Worm (Caenorhabditis elegans) whole organism, L3 larva: Measurements from ENCODE around the gene pals-24.

Experiments used
- ceh-9 ChIP-seq: sonication (generic microtip); optimal IDR thresholded peaks from 2 replicates; lab custom pipeline; 2018; ENCODE audit warnings: missing biosample characterization, missing genetic modification characterization
- egl-5 ChIP-seq: fragments of 150-350 bp; optimal IDR thresholded peaks from 2 replicates; lab custom pipeline; 2017; ENCODE audit warnings: missing biosample characterization, missing genetic modification reagents, missing genetic modification characterization, inconsistent platforms
- elt-1 ChIP-seq: fragments of 150-350 bp; optimal IDR thresholded peaks from 2 replicates; lab custom pipeline; 2014; ENCODE audit warnings: missing biosample characterization, missing genetic modification characterization
- elt-2 ChIP-seq: sonication (generic microtip); optimal IDR thresholded peaks from 2 replicates; lab custom pipeline; 2016; ENCODE audit warnings: missing genetic modification reagents, mild to moderate bottlenecking, missing genetic modification characterization, missing compliant biosample characterization
- elt-3 ChIP-seq, 3 experiments: fragments of 150-350 bp in 1 of 3; sonication (generic microtip) in 2 of 3; optimal IDR thresholded peaks; 2 replicates in 2 of 3; 4 replicates in 1 of 3; lab custom pipeline; 2014 to 2017; ENCODE audit warnings: missing biosample characterization in 3 of 3, missing genetic modification characterization in 3 of 3
- lin-15B ChIP-seq: fragments of 150-350 bp; optimal IDR thresholded peaks from 2 replicates; lab custom pipeline; 2014; ENCODE audit warnings: missing biosample characterization, missing genetic modification characterization
- nhr-11 ChIP-seq: fragments of 150-350 bp; optimal IDR thresholded peaks from 2 replicates; lab custom pipeline; 2014; ENCODE audit warnings: missing biosample characterization, missing genetic modification characterization
- nhr-28 ChIP-seq: fragments of 150-350 bp; optimal IDR thresholded peaks from 2 replicates; lab custom pipeline; 2014; ENCODE audit warnings: missing biosample characterization, missing genetic modification characterization
- pha-4 ChIP-seq: fragments of 150-350 bp; optimal IDR thresholded peaks from 2 replicates; lab custom pipeline; 2014; ENCODE audit warnings: missing biosample characterization, missing genetic modification reagents, missing genetic modification characterization
- snpc-4 ChIP-seq: fragments of 150-350 bp; optimal IDR thresholded peaks from 2 replicates; lab custom pipeline; 2014; ENCODE audit warnings: missing biosample characterization, missing genetic modification characterization
- unc-39 ChIP-seq: sonication (generic microtip); optimal IDR thresholded peaks from 4 replicates; lab custom pipeline; 2017; ENCODE audit warnings: missing biosample characterization, missing genetic modification characterization
- ztf-11 ChIP-seq: fragments of 150-350 bp; optimal IDR thresholded peaks from 2 replicates; lab custom pipeline; 2014; ENCODE audit warnings: missing biosample characterization, missing genetic modification characterization

DNA sequence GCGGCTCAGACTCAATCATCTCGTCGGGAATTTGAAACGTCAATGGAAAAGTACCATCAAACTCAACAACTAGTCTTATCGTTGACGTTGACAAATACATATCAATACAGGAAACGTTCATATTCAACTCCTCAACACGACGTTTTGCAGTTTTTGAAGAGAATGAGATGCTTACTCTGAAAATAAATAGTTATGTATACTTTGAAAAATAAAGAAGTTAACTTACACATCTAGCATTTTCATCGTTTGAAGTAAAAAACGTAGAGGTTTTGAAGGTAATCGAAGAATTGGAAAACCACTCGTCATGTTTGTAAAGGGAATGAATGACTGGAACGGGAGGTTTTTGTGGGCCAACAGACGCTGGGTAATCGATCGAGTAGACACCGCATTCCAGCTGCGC lies 20.7 kb downstream of the pals-24 start, which contains the start of gene fbxb-81:
- TF ChIP-seq elt-3 (tag; optimal IDR thresholded peaks at IDR 0.05; lab: Kevin White, UChicago) (no peak), nhr-11 (tag; lab: Kevin White, UChicago) (no peak), elt-1 (tag; lab: Kevin White, UChicago) (no peak), elt-2 (tag; lab: Kevin White, UChicago) (no peak), nhr-28 (no peak), pha-4 (tag; lab: Kevin White, UChicago) (no peak), snpc-4 (tag; lab: Kevin White, UChicago) (no peak), unc-39 (tag; lab: Kevin White, UChicago) (no peak), egl-5 (tag; lab: Kevin White, UChicago) (no peak), lin-15B (tag; lab: Kevin White, UChicago) (no peak), ceh-9 (no peak), ztf-11 (tag; lab: Kevin White, UChicago) (no peak)
